Fruit fly (Drosophila melanogaster) whole organism, embryonic: ENCODE measurements around the gene Liprin-beta.

Experiments
- BEAF-32 ChIP-seq: fragments of 200-800 bp; sonication (Bioruptor generic); optimal IDR thresholded peaks from 3 replicates; lab custom pipeline; 2017; ENCODE audit warnings: missing biosample characterization, missing genetic modification characterization, mild to moderate bottlenecking, moderate library complexity, missing genetic modification reagents
- Bdp1 ChIP-seq: fragments of 200-800 bp; sonication (Bioruptor generic); optimal IDR thresholded peaks from 3 replicates; lab custom pipeline; 2016; ENCODE audit warnings: missing biosample characterization, missing genetic modification characterization
- Blimp-1 ChIP-seq: fragments of 200-800 bp; sonication (Bioruptor generic); optimal IDR thresholded peaks from 3 replicates; lab custom pipeline; 2018; ENCODE audit warnings: missing biosample characterization, missing genetic modification characterization, mild to moderate bottlenecking, moderate library complexity, missing genetic modification reagents
- CG1024 ChIP-seq: fragments of 200-800 bp; sonication (Bioruptor generic); IDR thresholded peaks from 2 replicates; pipeline ENCODE4 v1.3.6; 2022; ENCODE audit warnings: missing biosample characterization, missing genetic modification characterization
- CG10267 ChIP-seq: fragments of 200-800 bp; sonication (Bioruptor generic); optimal IDR thresholded peaks from 2 replicates; lab custom pipeline; 2018; ENCODE audit warnings: missing biosample characterization, mild to moderate bottlenecking, missing genetic modification characterization, moderate library complexity
- CG10274 ChIP-seq: fragments of 200-800 bp; sonication (Bioruptor generic); optimal IDR thresholded peaks from 3 replicates; lab custom pipeline; 2017; ENCODE audit warnings: missing biosample characterization, mild to moderate bottlenecking, missing genetic modification characterization
- CG12391 ChIP-seq: fragments of 200-800 bp; sonication (Bioruptor generic); optimal IDR thresholded peaks from 3 replicates; lab custom pipeline; 2018; ENCODE audit warnings: missing biosample characterization, mild to moderate bottlenecking, missing genetic modification characterization, moderate library complexity
- CG13123 ChIP-seq: fragments of 200-800 bp; sonication (Bioruptor generic); optimal IDR thresholded peaks from 2 replicates; lab custom pipeline; 2016; ENCODE audit warnings: missing biosample characterization, missing genetic modification characterization
- CG14050 ChIP-seq: fragments of 200-800 bp; sonication (Bioruptor generic); IDR thresholded peaks from 3 replicates; pipeline ENCODE4 v1.3.6; 2022; ENCODE audit warnings: missing biosample characterization, missing genetic modification characterization
- CG1529 ChIP-seq: fragments of 200-800 bp; sonication (Bioruptor generic); optimal IDR thresholded peaks from 3 replicates; lab custom pipeline; 2018; ENCODE audit warnings: missing biosample characterization, missing genetic modification characterization
- CG17328 ChIP-seq: fragments of 200-800 bp; sonication (Bioruptor generic); IDR thresholded peaks from 2 replicates; pipeline ENCODE4 v1.3.6; 2022; ENCODE audit warnings: missing biosample characterization, missing genetic modification characterization
- CG2120 ChIP-seq: fragments of 200-800 bp; sonication (Bioruptor generic); optimal IDR thresholded peaks from 3 replicates; lab custom pipeline; 2016; ENCODE audit warnings: missing biosample characterization, missing genetic modification characterization
- CG2889 ChIP-seq: fragments of 200-800 bp; sonication (Bioruptor generic); IDR thresholded peaks from 3 replicates; pipeline ENCODE4 v1.3.6; 2022; ENCODE audit warnings: missing biosample characterization, missing genetic modification characterization
- CG30431 ChIP-seq: fragments of 200-800 bp; sonication (Bioruptor generic); optimal IDR thresholded peaks from 2 replicates; lab custom pipeline; 2017; ENCODE audit warnings: missing biosample characterization, missing genetic modification characterization
- CG31441 ChIP-seq: fragments of 200-800 bp; sonication (Bioruptor generic); IDR thresholded peaks from 2 replicates; pipeline ENCODE4 v1.3.6; 2022; ENCODE audit warnings: missing biosample characterization, missing genetic modification characterization
- CG43689 ChIP-seq: fragments of 200-800 bp; sonication (Bioruptor generic); IDR thresholded peaks from 2 replicates; pipeline ENCODE4 v1.3.6; 2022; ENCODE audit warnings: missing biosample characterization, missing genetic modification characterization
- CG4617 ChIP-seq: fragments of 200-800 bp; sonication (Bioruptor generic); optimal IDR thresholded peaks from 3 replicates; lab custom pipeline; 2016; ENCODE audit warnings: missing biosample characterization, missing genetic modification characterization, borderline replicate concordance
- CG5245 ChIP-seq: fragments of 200-800 bp; sonication (Bioruptor generic); optimal IDR thresholded peaks from 3 replicates; lab custom pipeline; 2016; ENCODE audit warnings: missing biosample characterization, missing genetic modification characterization
- CG7987 ChIP-seq: fragments of 200-800 bp; sonication (Bioruptor generic); optimal IDR thresholded peaks from 2 replicates; lab custom pipeline; 2018; ENCODE audit warnings: missing biosample characterization, mild to moderate bottlenecking, missing genetic modification characterization, moderate library complexity
- CG8388 ChIP-seq: fragments of 200-800 bp; sonication (Bioruptor generic); optimal IDR thresholded peaks from 2 replicates; lab custom pipeline; 2019; ENCODE audit warnings: missing biosample characterization, mild to moderate bottlenecking, missing genetic modification characterization, moderate library complexity
- CG8765 ChIP-seq: fragments of 200-800 bp; sonication (Bioruptor generic); IDR thresholded peaks from 2 replicates; pipeline ENCODE4 v1.3.6; 2022; ENCODE audit warnings: missing biosample characterization, missing genetic modification characterization
- CHES-1-like ChIP-seq: fragments of 200-800 bp; sonication (Bioruptor generic); optimal IDR thresholded peaks from 2 replicates; lab custom pipeline; 2016; ENCODE audit warnings: missing biosample characterization, missing genetic modification characterization
- Camta ChIP-seq: fragments of 200-800 bp; sonication (Bioruptor generic); optimal IDR thresholded peaks from 2 replicates; lab custom pipeline; 2016; ENCODE audit warnings: missing biosample characterization, missing genetic modification characterization
- CrebB ChIP-seq: fragments of 200-800 bp; sonication (Bioruptor generic); optimal IDR thresholded peaks from 3 replicates; lab custom pipeline; 2018; ENCODE audit warnings: missing biosample characterization, mild to moderate bottlenecking, missing genetic modification characterization
- D19B ChIP-seq: fragments of 200-800 bp; sonication (Bioruptor generic); optimal IDR thresholded peaks from 2 replicates; lab custom pipeline; 2017; ENCODE audit warnings: missing biosample characterization, mild to moderate bottlenecking, missing genetic modification characterization
- Dad ChIP-seq: fragments of 200-800 bp; sonication (Bioruptor generic); optimal IDR thresholded peaks from 3 replicates; lab custom pipeline; 2016; ENCODE audit warnings: missing biosample characterization, missing genetic modification characterization
- Deaf1 ChIP-seq: fragments of 200-800 bp; optimal IDR thresholded peaks from 3 replicates; lab custom pipeline; 2019; ENCODE audit warnings: missing biosample characterization, mild to moderate bottlenecking, missing genetic modification characterization, moderate library complexity
- Hsf ChIP-seq: fragments of 200-800 bp; sonication (Bioruptor generic); optimal IDR thresholded peaks from 3 replicates; lab custom pipeline; 2016; ENCODE audit warnings: missing biosample characterization, missing genetic modification characterization
- Jarid2 ChIP-seq: fragments of 200-800 bp; sonication (Bioruptor generic); optimal IDR thresholded peaks from 3 replicates; lab custom pipeline; 2017; ENCODE audit warnings: mild to moderate bottlenecking, missing biosample characterization, missing genetic modification reagents, missing genetic modification characterization
- NC2α ChIP-seq: fragments of 200-800 bp; sonication (Bioruptor generic); optimal IDR thresholded peaks from 2 replicates; lab custom pipeline; 2016; ENCODE audit warnings: missing biosample characterization, missing genetic modification characterization
- Sry-β ChIP-seq: fragments of 200-800 bp; sonication (Bioruptor generic); optimal IDR thresholded peaks from 2 replicates; lab custom pipeline; 2018; ENCODE audit warnings: missing biosample characterization, mild to moderate bottlenecking, missing genetic modification characterization, moderate library complexity
- Sry-δ ChIP-seq: fragments of 200-800 bp; sonication (Bioruptor generic); optimal IDR thresholded peaks from 2 replicates; lab custom pipeline; 2016; ENCODE audit warnings: missing biosample characterization, missing genetic modification characterization
- Usf ChIP-seq: fragments of 200-800 bp; sonication (Bioruptor generic); optimal IDR thresholded peaks from 2 replicates; lab custom pipeline; 2017; ENCODE audit warnings: missing genotype, missing biosample characterization, missing genetic modification characterization
- Xrp1 ChIP-seq: fragments of 200-800 bp; sonication (Bioruptor generic); IDR thresholded peaks from 2 replicates; pipeline ENCODE4 v1.3.6; 2022; ENCODE audit warnings: missing biosample characterization, missing genetic modification characterization
- bcd ChIP-seq: fragments of 200-800 bp; sonication (Bioruptor generic); optimal IDR thresholded peaks from 2 replicates; lab custom pipeline; 2017; ENCODE audit warnings: missing biosample characterization, mild to moderate bottlenecking, missing genetic modification characterization
- chif ChIP-seq, 2 experiments: fragments of 200-800 bp; sonication (Bioruptor generic); optimal IDR thresholded peaks; 3 replicates each; lab custom pipeline; 2016; ENCODE audit warnings: missing biosample characterization in 2 of 2, missing genetic modification characterization in 2 of 2
- dati ChIP-seq: fragments of 200-800 bp; sonication (Bioruptor generic); IDR thresholded peaks from 2 replicates; pipeline ENCODE4 v1.3.6; 2022; ENCODE audit warnings: missing biosample characterization, missing genetic modification characterization
- hb ChIP-seq: fragments of 200-800 bp; sonication (Bioruptor generic); IDR thresholded peaks from 3 replicates; pipeline ENCODE4 v1.3.6; 2022; ENCODE audit warnings: missing biosample characterization, missing genetic modification characterization; ENCODE audit not compliant: partially characterized antibody
- lab ChIP-seq: fragments of 200-800 bp; sonication (Bioruptor generic); optimal IDR thresholded peaks from 3 replicates; lab custom pipeline; 2017; ENCODE audit warnings: missing biosample characterization, missing genetic modification characterization, mild to moderate bottlenecking, moderate library complexity, missing genetic modification reagents
- luna ChIP-seq: fragments of 200-800 bp; sonication (Bioruptor generic); optimal IDR thresholded peaks from 2 replicates; lab custom pipeline; 2016; ENCODE audit warnings: missing biosample characterization, missing genetic modification characterization
- psq ChIP-seq: fragments of 200-800 bp; sonication (Bioruptor generic); optimal IDR thresholded peaks from 2 replicates; lab custom pipeline; 2017; ENCODE audit warnings: missing biosample characterization, missing genetic modification characterization
- rib ChIP-seq: fragments of 200-800 bp; sonication (Bioruptor generic); IDR thresholded peaks from 2 replicates; pipeline ENCODE4 v1.3.6; 2022; ENCODE audit warnings: missing biosample characterization, missing genetic modification characterization
- row ChIP-seq: fragments of 200-800 bp; sonication (Bioruptor generic); IDR thresholded peaks from 3 replicates; pipeline ENCODE4 v1.3.6; 2022; ENCODE audit warnings: missing biosample characterization, missing genetic modification characterization
- sens ChIP-seq: fragments of 200-800 bp; sonication (Bioruptor generic); peaks from one replicate; lab custom pipeline; 2016; ENCODE audit warnings: missing biosample characterization, missing genetic modification characterization
- seq ChIP-seq: fragments of 200-800 bp; sonication (Bioruptor generic); IDR thresholded peaks from 2 replicates; pipeline ENCODE4 v1.3.6; 2022; ENCODE audit warnings: missing biosample characterization, missing genetic modification characterization
- sim ChIP-seq: fragments of 200-800 bp; sonication (Bioruptor generic); IDR thresholded peaks from 2 replicates; pipeline ENCODE4 v1.3.6; 2022; ENCODE audit warnings: missing biosample characterization, missing genetic modification characterization
- slbo ChIP-seq: fragments of 200-800 bp; sonication (Bioruptor generic); IDR thresholded peaks from 2 replicates; pipeline ENCODE4 v1.3.6; 2022; ENCODE audit warnings: missing biosample characterization, missing genetic modification characterization
- slou ChIP-seq: fragments of 200-800 bp; sonication (Bioruptor generic); optimal IDR thresholded peaks from 3 replicates; lab custom pipeline; 2016; ENCODE audit warnings: missing biosample characterization, missing genetic modification characterization
- twi ChIP-seq: fragments of 200-800 bp; optimal IDR thresholded peaks from 2 replicates; lab custom pipeline; 2019; ENCODE audit warnings: missing biosample characterization, mild to moderate bottlenecking, missing genetic modification characterization, moderate library complexity
- yki ChIP-seq: fragments of >200 bp; optimal IDR thresholded peaks from 3 replicates; lab custom pipeline; 2018

Gene Liprin-beta

DNA sequence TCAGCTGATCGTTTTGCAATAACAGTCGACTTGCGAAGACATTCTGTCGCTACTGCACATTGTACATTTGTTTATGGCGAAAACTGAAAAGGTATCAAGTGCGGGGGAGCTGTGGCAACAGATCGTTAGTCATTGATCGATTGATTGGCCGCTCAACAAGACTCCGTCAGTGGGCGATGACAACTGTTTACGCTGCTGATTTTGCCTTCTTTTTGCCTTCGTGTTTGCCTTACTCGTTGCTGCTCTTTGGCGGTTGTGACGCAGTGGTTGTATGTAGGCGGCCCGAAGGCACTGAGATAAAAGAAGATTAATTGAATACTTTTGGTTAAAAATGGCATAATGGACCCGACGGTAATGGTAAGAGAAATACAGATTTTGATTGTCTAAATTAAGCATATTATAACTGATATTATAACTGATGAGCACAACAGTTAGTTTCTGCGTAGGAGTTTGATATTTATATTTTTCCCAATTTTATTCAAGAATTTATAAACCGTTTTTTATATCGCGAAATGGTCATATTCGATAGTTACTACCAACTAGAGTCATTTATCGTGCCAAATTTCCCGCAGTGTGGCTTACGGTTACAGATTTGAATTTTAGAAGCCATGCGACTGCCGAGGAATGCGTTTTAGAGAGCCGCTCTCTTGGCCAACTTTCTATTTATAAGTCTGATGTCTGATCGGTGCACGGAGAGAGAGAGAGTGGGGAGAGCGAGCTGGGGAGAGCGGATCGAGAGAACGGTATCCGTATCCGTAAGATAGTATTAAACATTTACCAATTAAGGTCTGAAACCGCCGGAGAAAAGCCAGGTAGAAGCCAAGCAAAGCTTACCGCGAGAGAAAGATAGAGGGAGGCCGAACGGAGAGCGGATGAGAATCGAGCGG, 36.2 kb upstream of the Liprin-beta start (continued):
- TF ChIP-seq Deaf1 (tag; lab: Kevin White, UChicago) (peak; percentile 74), row (GFP tag; lab: Robert Waterston, UW) (peak; percentile 86), CG7987 (peak; percentile 59), CG13123 (GFP tag; lab: Kevin White, UChicago) (peak; percentile 56), CG10274 (peak; percentile 79), Hsf (GFP tag; lab: Kevin White, UChicago) (peak; percentile 74), CG8388 (GFP tag; lab: Kevin White, UChicago) (peak; percentile 90), Camta (GFP tag; lab: Kevin White, UChicago) (peak; percentile 60), slbo (GFP tag; lab: Robert Waterston, UW) (peak; percentile 88), CG2120 (peak; percentile 89), Sry-β (GFP tag; lab: Kevin White, UChicago) (peak; percentile 30), CG10267 (tag; lab: Kevin White, UChicago) (peak; percentile 84), chif (GFP tag; optimal IDR thresholded peaks at IDR 0.05; lab: Kevin White, UChicago) (peak; percentile 56 to 66), sens (GFP tag; lab: Kevin White, UChicago) (peak; percentile 96), BEAF-32 (GFP tag; lab: Kevin White, UChicago) (no peak), CG4617 (GFP tag; lab: Kevin White, UChicago) (peak; percentile 60), lab (GFP tag; lab: Kevin White, UChicago) (peak; percentile 93), Blimp-1 (peak; percentile 91), Xrp1 (peak; percentile 85), seq (peak; percentile 84), slou (GFP tag; lab: Kevin White, UChicago) (peak; percentile 67), CG14050 (GFP tag; lab: Robert Waterston, UW) (peak; percentile 75), psq (GFP tag; lab: Kevin White, UChicago) (peak; percentile 62), CG8765 (GFP tag; lab: Robert Waterston, UW) (no peak), CG30431 (GFP tag; lab: Kevin White, UChicago) (peak; percentile 78), Usf (GFP tag; lab: Kevin White, UChicago) (peak; percentile 90), yki (peak; percentile 99), CG17328 (peak; percentile 77), NC2α (GFP tag; lab: Kevin White, UChicago) (no peak), CG5245 (GFP tag; lab: Kevin White, UChicago) (peak; percentile 78), bcd (peak; percentile 94), CHES-1-like (GFP tag; lab: Kevin White, UChicago) (peak; percentile 11), rib (no peak; the same call in 1 of the 2 replicates), D19B (peak; percentile 79), Sry-δ (GFP tag; lab: Kevin White, UChicago) (peak; percentile 47), twi (peak; percentile 74), CG2889 (GFP tag; lab: Robert Waterston, UW) (peak; percentile 80), CG31441 (peak; percentile 92), CG1024 (peak; percentile 44; the same call in 1 of the 2 replicates), CG1529 (peak; percentile 82), dati (peak; percentile 39; the same call in 1 of the 2 replicates), Dad (GFP tag; lab: Kevin White, UChicago) (peak; percentile 68), sim (peak; percentile 76; the same call in 1 of the 2 replicates), CG43689 (GFP tag; lab: Robert Waterston, UW) (peak; percentile 60), Bdp1 (GFP tag; lab: Kevin White, UChicago) (peak; percentile 13), hb (GFP tag; lab: Robert Waterston, UW) (no peak), luna (GFP tag; lab: Kevin White, UChicago) (no peak), CG12391 (tag; lab: Kevin White, UChicago) (peak; percentile 92), Jarid2 (GFP tag; lab: Kevin White, UChicago) (peak; percentile 70), CrebB (tag; lab: Kevin White, UChicago) (peak; percentile 56)
